Worm (Caenorhabditis elegans) whole organism, young adult: ENCODE measurements around the gene Y48A6B.3.

ENCODE experiments used
- B0035.1 ChIP-seq: sonication (generic microtip); optimal IDR thresholded peaks from 2 replicates; lab custom pipeline; 2016; ENCODE audit warnings: missing genetic modification characterization, mild to moderate bottlenecking, missing compliant biosample characterization, missing genotype, missing genetic modification reagents
- B0261.1 ChIP-seq: sonication (generic microtip); optimal IDR thresholded peaks from 2 replicates; lab custom pipeline; 2016; ENCODE audit warnings: mild to moderate bottlenecking, missing genetic modification characterization, moderate library complexity, missing compliant biosample characterization
- B0336.3 ChIP-seq: fragments of 200-800 bp; sonication (Bioruptor generic); IDR thresholded peaks from 2 replicates; pipeline ENCODE4 v1.3.6; 2022; ENCODE audit warnings: missing genetic modification characterization, missing compliant biosample characterization
- F57A8.1 ChIP-seq: fragments of 200-800 bp; sonication (Bioruptor generic); optimal IDR thresholded peaks from 2 replicates; lab custom pipeline; 2018; ENCODE audit warnings: mild to moderate bottlenecking, missing genetic modification characterization, moderate library complexity, missing compliant biosample characterization
- T26A5.8 ChIP-seq: sonication (generic microtip); optimal IDR thresholded peaks from 2 replicates; lab custom pipeline; 2016; ENCODE audit warnings: missing genetic modification characterization, missing compliant biosample characterization
- Y53G8AR.9 ChIP-seq: fragments of 200-800 bp; sonication (Bioruptor generic); conservative IDR thresholded peaks from 2 replicates; pipeline ENCODE4 v1.3.6; 2022; ENCODE audit warnings: missing genetic modification reagents, missing genetic modification characterization, missing compliant biosample characterization
- Y95B8A.8 ChIP-seq: fragments of 200-800 bp; sonication (Bioruptor generic); IDR thresholded peaks from 2 replicates; pipeline ENCODE4 v1.3.6; 2022; ENCODE audit warnings: missing genetic modification reagents, missing genetic modification characterization, missing compliant biosample characterization
- aptf-3 ChIP-seq: fragments of 200-800 bp; sonication (Bioruptor generic); IDR thresholded peaks from 2 replicates; pipeline ENCODE4 v1.3.6; 2022; ENCODE audit warnings: missing genetic modification characterization, missing compliant biosample characterization
- attf-3 ChIP-seq: fragments of 200-800 bp; sonication (Bioruptor generic); conservative IDR thresholded peaks from 2 replicates; pipeline ENCODE4 v1.3.6; 2022; ENCODE audit warnings: missing genetic modification reagents, missing genetic modification characterization, missing compliant biosample characterization
- attf-6 ChIP-seq: fragments of 200-800 bp; sonication (Bioruptor generic); IDR thresholded peaks from 2 replicates; pipeline ENCODE4 v1.3.6; 2022; ENCODE audit warnings: missing genetic modification reagents, missing genetic modification characterization, missing compliant biosample characterization
- bed-1 ChIP-seq: fragments of 200-800 bp; sonication (Bioruptor generic); IDR thresholded peaks from 2 replicates; pipeline ENCODE4 v1.3.6; 2022; ENCODE audit warnings: missing genetic modification reagents, missing genetic modification characterization, missing compliant biosample characterization
- cebp-1 ChIP-seq, 2 experiments: fragments of 200-800 bp in 1 of 2; sonication (Bioruptor generic) in 1 of 2; sonication (generic microtip) in 1 of 2; IDR thresholded peaks in 1 of 2; optimal IDR thresholded peaks in 1 of 2; 2 replicates each; pipeline versions ENCODE4 v1.3.6 to Lab custom; 2017 to 2022; ENCODE audit warnings: missing compliant biosample characterization in 2 of 2, missing genetic modification characterization in 2 of 2, mild to moderate bottlenecking in 1 of 2, missing genetic modification reagents in 1 of 2, moderate library complexity in 1 of 2
- ceh-27 ChIP-seq: fragments of 200-800 bp; sonication (Bioruptor generic); optimal IDR thresholded peaks from 2 replicates; lab custom pipeline; 2018; ENCODE audit warnings: mild to moderate bottlenecking, missing genetic modification characterization, moderate library complexity, missing compliant biosample characterization
- ceh-79 ChIP-seq: sonication (generic microtip); optimal IDR thresholded peaks from 2 replicates; lab custom pipeline; 2017; ENCODE audit warnings: mild to moderate bottlenecking, missing genetic modification characterization, missing compliant biosample characterization
- ceh-91 ChIP-seq: fragments of 200-800 bp; sonication (Bioruptor generic); IDR thresholded peaks from 2 replicates; pipeline ENCODE4 v1.3.6; 2022; ENCODE audit warnings: missing genetic modification reagents, missing genetic modification characterization, missing compliant biosample characterization
- ekl-4 ChIP-seq: fragments of 200-800 bp; sonication (Bioruptor generic); IDR thresholded peaks from 2 replicates; pipeline ENCODE4 v1.3.6; 2022; ENCODE audit warnings: missing genetic modification reagents, missing genetic modification characterization, missing compliant biosample characterization
- gei-17 ChIP-seq: fragments of 200-800 bp; sonication (Bioruptor generic); optimal IDR thresholded peaks from 2 replicates; lab custom pipeline; 2018; ENCODE audit warnings: mild to moderate bottlenecking, missing genetic modification characterization, missing compliant biosample characterization
- hmg-1.2 ChIP-seq: fragments of 200-800 bp; sonication (Bioruptor generic); IDR thresholded peaks from 2 replicates; pipeline ENCODE4 v1.3.6; 2022; ENCODE audit warnings: missing genetic modification reagents, missing genetic modification characterization, missing compliant biosample characterization
- lin-26 ChIP-seq: fragments of 200-800 bp; sonication (Bioruptor generic); IDR thresholded peaks from 2 replicates; pipeline ENCODE4 v1.3.6; 2022; ENCODE audit warnings: missing genetic modification reagents, missing genetic modification characterization, missing compliant biosample characterization
- lin-35 ChIP-seq, 3 experiments: fragments of 150-350 bp in 2 of 3; sonication (generic microtip) in 1 of 3; optimal IDR thresholded peaks; 2 replicates each; lab custom pipeline; 2014 to 2018; ENCODE audit warnings: missing biosample characterization in 3 of 3, missing genetic modification characterization in 3 of 3, missing genetic modification reagents in 3 of 3
- lin-54 ChIP-seq: fragments of 200-800 bp; sonication (Bioruptor generic); optimal IDR thresholded peaks from 2 replicates; lab custom pipeline; 2018; ENCODE audit warnings: mild to moderate bottlenecking, missing genetic modification characterization, missing compliant biosample characterization
- lir-1 ChIP-seq: fragments of 200-800 bp; sonication (Bioruptor generic); conservative IDR thresholded peaks from 2 replicates; pipeline ENCODE4 v1.3.6; 2022; ENCODE audit warnings: missing genetic modification reagents, missing genetic modification characterization, missing compliant biosample characterization
- madf-6 ChIP-seq: fragments of 200-800 bp; sonication (Bioruptor generic); IDR thresholded peaks from 2 replicates; pipeline ENCODE4 v1.3.6; 2022; ENCODE audit warnings: missing genetic modification reagents, missing genetic modification characterization, missing compliant biosample characterization
- madf-8 ChIP-seq: fragments of 200-800 bp; sonication (Bioruptor generic); conservative IDR thresholded peaks from 2 replicates; pipeline ENCODE4 v1.3.6; 2022; ENCODE audit warnings: missing genetic modification reagents, missing genetic modification characterization, missing compliant biosample characterization
- mcd-1 ChIP-seq: fragments of 200-800 bp; sonication (Bioruptor generic); IDR thresholded peaks from 2 replicates; pipeline ENCODE4 v1.3.6; 2022; ENCODE audit warnings: missing genetic modification reagents, missing genetic modification characterization, missing compliant biosample characterization
- nfya-1 ChIP-seq: sonication (generic microtip); optimal IDR thresholded peaks from 2 replicates; lab custom pipeline; 2017; ENCODE audit warnings: antibody characterized with exemption, missing compliant biosample characterization, missing genetic modification characterization, borderline replicate concordance; ENCODE audit not compliant: insufficient read depth
- nhr-179 ChIP-seq: sonication (generic microtip); optimal IDR thresholded peaks from 2 replicates; lab custom pipeline; 2016; ENCODE audit warnings: mild to moderate bottlenecking, missing genetic modification characterization, missing compliant biosample characterization
- nhr-80 ChIP-seq: sonication (generic microtip); optimal IDR thresholded peaks from 2 replicates; lab custom pipeline; 2016; ENCODE audit warnings: missing genetic modification characterization, missing compliant biosample characterization
- pbrm-1 ChIP-seq: fragments of 200-800 bp; sonication (Bioruptor generic); IDR thresholded peaks from 2 replicates; pipeline ENCODE4 v1.3.6; 2022; ENCODE audit warnings: missing genetic modification reagents, missing genetic modification characterization, missing compliant biosample characterization
- rpc-1 ChIP-seq, 2 experiments: fragments of 150-350 bp in 1 of 2; sonication (generic microtip) in 1 of 2; optimal IDR thresholded peaks; 2 replicates each; lab custom pipeline; 2014 to 2018; ENCODE audit warnings: missing biosample characterization in 1 of 2, missing genetic modification characterization in 1 of 2, missing genetic modification reagents in 1 of 2, missing genotype in 1 of 2
- sdz-38 ChIP-seq: sonication (generic microtip); optimal IDR thresholded peaks from 2 replicates; lab custom pipeline; 2016; ENCODE audit warnings: missing genotype, missing genetic modification characterization, missing compliant biosample characterization
- snpc-1.3 ChIP-seq: sonication (generic microtip); optimal IDR thresholded peaks from 2 replicates; lab custom pipeline; 2017; ENCODE audit warnings: missing genetic modification characterization, mild to moderate bottlenecking, missing compliant biosample characterization, antibody characterized with exemption, moderate library complexity, missing genotype, missing genetic modification reagents; ENCODE audit not compliant: insufficient read depth
- snpc-4 ChIP-seq, 5 experiments: fragments of 150-350 bp in 1 of 5; sonication (generic microtip) in 4 of 5; optimal IDR thresholded peaks; 2 replicates each; lab custom pipeline; 2014 to 2018; ENCODE audit warnings: missing genetic modification characterization in 5 of 5, missing biosample characterization in 3 of 5, antibody characterized with exemption in 2 of 5, mild to moderate bottlenecking in 2 of 5, missing compliant biosample characterization in 2 of 5, missing genotype in 2 of 5, moderate library complexity in 2 of 5, missing genetic modification reagents in 1 of 5
- tlf-1 ChIP-seq: fragments of 200-800 bp; sonication (Bioruptor generic); optimal IDR thresholded peaks from 2 replicates; lab custom pipeline; 2018; ENCODE audit warnings: mild to moderate bottlenecking, missing genetic modification characterization, missing compliant biosample characterization
- unc-62 ChIP-seq: fragments of 150-350 bp; optimal IDR thresholded peaks from 2 replicates; lab custom pipeline; 2014; ENCODE audit warnings: missing biosample characterization, missing genetic modification reagents, missing genetic modification characterization
- xnd-1 ChIP-seq: sonication (generic microtip); optimal IDR thresholded peaks from 2 replicates; lab custom pipeline; 2016; ENCODE audit warnings: missing genotype, missing genetic modification reagents, missing genetic modification characterization, missing compliant biosample characterization
- zfh-2 ChIP-seq: fragments of 200-800 bp; sonication (Bioruptor generic); conservative IDR thresholded peaks from 2 replicates; pipeline ENCODE4 v1.3.6; 2022; ENCODE audit warnings: missing genetic modification reagents, missing genetic modification characterization, missing compliant biosample characterization
- ztf-22 ChIP-seq: fragments of 200-800 bp; sonication (Bioruptor generic); optimal IDR thresholded peaks from 2 replicates; lab custom pipeline; 2018; ENCODE audit warnings: mild to moderate bottlenecking, missing genetic modification characterization, moderate library complexity, missing compliant biosample characterization
- ztf-26 ChIP-seq: sonication (generic microtip); optimal IDR thresholded peaks from 2 replicates; lab custom pipeline; 2017; ENCODE audit warnings: missing genetic modification characterization, missing compliant biosample characterization

The Y48A6B.3 gene

DNA sequence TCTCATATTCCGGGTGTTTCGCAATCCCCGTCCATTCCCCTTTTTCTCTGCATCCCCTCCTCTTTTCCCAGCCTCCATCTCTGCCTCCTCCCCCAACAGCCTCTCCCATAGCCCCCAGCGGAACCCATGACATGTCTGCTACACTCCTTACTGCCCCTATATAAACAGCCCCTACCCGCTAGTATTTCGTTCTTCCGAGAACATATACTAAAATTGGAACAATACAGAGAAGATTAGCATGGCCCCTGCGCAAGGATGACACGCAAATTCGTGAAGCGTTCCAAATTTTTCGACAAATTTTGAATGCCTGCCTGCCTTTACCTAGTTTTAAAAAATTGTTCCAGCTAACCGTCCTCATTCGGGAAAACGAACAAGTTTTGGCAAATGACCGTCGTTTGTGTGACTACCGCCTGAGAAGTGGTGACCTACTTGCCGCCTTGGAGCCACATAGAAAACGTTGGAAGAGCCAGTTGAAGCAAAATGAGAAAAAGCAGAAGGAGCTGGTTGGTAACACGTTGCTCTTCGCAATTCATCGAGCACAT is 18.5 kb upstream of the Y48A6B.3 start (continued):
- TF ChIP-seq snpc-4 (GFP tag; optimal IDR thresholded peaks at IDR 0.05; lab: Kevin White, UChicago): peak; percentile 99
- TF ChIP-seq snpc-4 (tag; optimal IDR thresholded peaks at IDR 0.05; lab: Kevin White, UChicago): peak; percentile 99 to 100 (median 100)

DNA sequence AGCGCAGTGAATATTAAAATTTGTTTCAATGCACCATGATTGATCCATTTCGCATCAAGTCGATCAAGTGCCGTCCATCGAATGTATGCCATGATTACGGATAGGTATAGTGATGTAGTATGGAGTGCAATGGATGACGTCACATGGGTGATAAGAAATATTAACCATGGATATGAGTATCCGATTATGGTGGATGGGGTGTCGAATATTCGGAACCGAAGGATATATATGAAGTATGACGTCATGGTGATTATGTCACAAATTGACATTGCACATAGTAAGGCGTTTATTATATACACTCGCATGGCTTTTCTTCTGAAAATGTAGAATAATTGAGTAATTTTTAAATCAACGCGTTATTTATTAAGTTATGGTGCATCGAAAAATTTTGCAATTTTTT is 13.9 kb upstream of the Y48A6B.3 start:
- TF ChIP-seq B0035.1 (tag; lab: Kevin White, UChicago): no peak
- TF ChIP-seq Y95B8A.8: no peak
- no peak for TF ChIP-seq lin-35 (GFP tag; optimal IDR thresholded peaks at IDR 0.05; lab: Kevin White, UChicago)
- no peak for TF ChIP-seq T26A5.8 (tag; lab: Kevin White, UChicago)
- TF ChIP-seq madf-6 (GFP tag; lab: Robert Waterston, UW): no peak
- no peak for TF ChIP-seq bed-1 (GFP tag; lab: Robert Waterston, UW)
- TF ChIP-seq rpc-1 (optimal IDR thresholded peaks at IDR 0.05; lab: Kevin White, UChicago): no peak
- TF ChIP-seq rpc-1 (tag; optimal IDR thresholded peaks at IDR 0.05; lab: Kevin White, UChicago): no peak
- TF ChIP-seq ztf-22 (GFP tag; lab: Kevin White, UChicago): no peak
- no peak for TF ChIP-seq nhr-179 (tag; lab: Kevin White, UChicago)

DNA sequence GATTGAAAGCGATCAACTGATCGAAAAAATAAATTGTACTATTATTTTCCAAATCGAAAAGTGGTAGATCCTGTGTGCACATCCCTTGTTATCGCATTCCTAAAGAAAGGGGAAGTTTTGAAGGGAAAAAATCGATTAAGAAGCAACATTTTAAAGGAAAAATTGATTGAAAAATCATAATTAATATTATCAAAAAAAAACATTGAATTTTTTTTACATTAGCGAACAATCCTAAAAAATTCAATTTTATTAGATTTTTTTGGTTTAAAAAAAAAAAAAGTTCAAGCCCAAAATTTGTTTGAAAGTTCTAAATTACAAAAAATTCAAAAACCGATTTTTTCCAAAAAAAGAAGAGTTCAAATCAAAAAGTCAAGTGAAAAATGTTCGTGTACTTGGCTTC is 12.9 kb upstream of the Y48A6B.3 start, which contains the start of gene dmsr-5:
Gene dmsr-5, minus strand, starts transcription at position 101 of the 400 bp plus-strand sequence.
- TF ChIP-seq pbrm-1 (GFP tag; lab: Robert Waterston, UW) (no peak), cebp-1 (GFP tag; IDR thresholded peaks at IDR 0.05; lab: Robert Waterston, UW) (no peak), cebp-1 (tag; optimal IDR thresholded peaks at IDR 0.05; lab: Kevin White, UChicago) (no peak), ceh-79 (tag; lab: Kevin White, UChicago) (no peak), ceh-27 (GFP tag; lab: Kevin White, UChicago) (no peak), lir-1 (no peak), aptf-3 (no peak), nfya-1 (no peak), madf-8 (GFP tag; lab: Robert Waterston, UW) (no peak), zfh-2 (GFP tag; lab: Robert Waterston, UW) (no peak), sdz-38 (tag; lab: Kevin White, UChicago) (no peak), nhr-80 (tag; lab: Kevin White, UChicago) (no peak), snpc-1.3 (no peak), xnd-1 (tag; lab: Kevin White, UChicago) (no peak), unc-62 (GFP tag; lab: Kevin White, UChicago) (no peak), B0261.1 (no peak)

DNA sequence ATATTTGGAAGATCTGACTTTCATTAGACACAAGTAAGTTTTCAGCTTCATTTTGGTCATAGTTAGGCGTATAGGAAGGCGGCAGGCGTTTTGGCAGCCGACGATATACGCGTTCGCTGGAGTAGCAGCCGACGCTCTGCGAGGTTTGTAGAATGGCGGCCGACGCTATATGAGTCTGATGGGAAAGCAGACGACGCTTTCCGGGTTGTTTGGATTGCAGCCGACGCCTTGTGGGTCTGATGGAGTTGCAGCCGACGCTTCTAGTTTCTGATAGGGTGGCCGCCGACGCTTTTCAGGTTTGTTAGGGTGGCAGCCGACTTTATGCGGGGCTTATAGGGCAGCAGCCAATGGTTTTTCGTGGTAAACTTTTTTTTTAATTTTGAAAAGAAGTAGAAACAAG is 5.2 kb upstream of the Y48A6B.3 start:
- no peak for TF ChIP-seq attf-3 (GFP tag; lab: Robert Waterston, UW)
- TF ChIP-seq zfh-2 (GFP tag; lab: Robert Waterston, UW): peak; percentile 47; the same call in 1 of the 2 replicates
- TF ChIP-seq snpc-4 (GFP tag; optimal IDR thresholded peaks at IDR 0.05; lab: Kevin White, UChicago): no peak
- TF ChIP-seq snpc-4 (tag; optimal IDR thresholded peaks at IDR 0.05; lab: Kevin White, UChicago): peak in 1 of 4 experiments; percentile 52

DNA sequence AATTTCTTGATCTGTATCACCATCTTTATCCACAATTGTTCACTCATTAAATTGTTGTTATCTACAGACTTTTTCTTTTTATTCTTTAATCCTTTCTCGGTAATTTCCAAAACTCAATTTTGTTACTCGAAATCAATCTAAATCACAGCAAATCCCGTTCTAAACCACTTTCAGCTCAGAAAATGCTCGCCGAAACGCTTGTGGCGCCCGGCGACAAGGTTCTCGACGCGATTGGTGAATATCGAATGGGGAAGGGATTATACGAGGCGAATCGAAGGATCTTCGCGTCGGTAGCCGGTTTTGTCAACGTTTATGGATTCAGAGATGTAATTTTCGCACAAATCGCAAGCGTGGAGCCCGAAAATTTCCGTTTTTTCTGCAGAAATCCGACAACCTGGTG is 847 bp downstream of the Y48A6B.3 start, which contains the start of gene exos-1:
Gene exos-1, plus strand, starts transcription at position 175 of the 400 bp plus-strand sequence.
- TF ChIP-seq mcd-1 (GFP tag; lab: Robert Waterston, UW) (peak; percentile 50), ceh-79 (tag; lab: Kevin White, UChicago) (no peak), gei-17 (no peak), attf-3 (GFP tag; lab: Robert Waterston, UW) (peak; percentile 33; the same call in 1 of the 2 replicates), hmg-1.2 (GFP tag; lab: Robert Waterston, UW) (0 out of 2 replicates have a peak, but pooled peaks have one; percentile 9), attf-6 (GFP tag; lab: Robert Waterston, UW) (peak; percentile 45), Y53G8AR.9 (GFP tag; lab: Robert Waterston, UW) (peak; percentile 71; the same call in 1 of the 2 replicates), lin-54 (GFP tag; lab: Kevin White, UChicago) (peak; percentile 37), ztf-26 (no peak), ceh-91 (GFP tag; lab: Robert Waterston, UW) (peak; percentile 23; the same call in 1 of the 2 replicates), tlf-1 (GFP tag; lab: Kevin White, UChicago) (peak; percentile 11), lin-26 (GFP tag; lab: Robert Waterston, UW) (peak; percentile 56; the same call in 1 of the 2 replicates), madf-6 (GFP tag; lab: Robert Waterston, UW) (peak; percentile 66), sdz-38 (tag; lab: Kevin White, UChicago) (no peak), ekl-4 (GFP tag; lab: Robert Waterston, UW) (peak; percentile 75), F57A8.1 (GFP tag; lab: Kevin White, UChicago) (no peak), B0336.3 (GFP tag; lab: Robert Waterston, UW) (peak; percentile 81)
